Worm (Caenorhabditis elegans) whole organism, L1 larva: Measurements from ENCODE around the gene D1054.9.
A peak's percentile ranks its signal among the peaks of the same experiment; 100 is the strongest.

Source experiments
- C16A3.4 ChIP-seq: fragments of 150-350 bp; optimal IDR thresholded peaks from 2 replicates; lab custom pipeline; 2014; ENCODE audit warnings: missing biosample characterization, missing genetic modification characterization
- C34B4.2 ChIP-seq: sonication (generic microtip); optimal IDR thresholded peaks from 2 replicates; lab custom pipeline; 2017; ENCODE audit warnings: mild to moderate bottlenecking, missing genetic modification characterization, missing compliant biosample characterization
- aha-1 ChIP-seq: fragments of 150-350 bp; optimal IDR thresholded peaks from 2 replicates; lab custom pipeline; 2014; ENCODE audit warnings: missing biosample characterization, missing genetic modification characterization
- alr-1 ChIP-seq: fragments of 200-800 bp; sonication (Bioruptor generic); optimal IDR thresholded peaks from 2 replicates; lab custom pipeline; 2018; ENCODE audit warnings: borderline replicate concordance, mild to moderate bottlenecking, missing genetic modification characterization, missing compliant biosample characterization
- blmp-1 ChIP-seq: fragments of 150-350 bp; optimal IDR thresholded peaks from 2 replicates; lab custom pipeline; 2014; ENCODE audit warnings: missing biosample characterization, missing genetic modification characterization
- ceh-63 ChIP-seq: fragments of 200-800 bp; sonication (Bioruptor generic); optimal IDR thresholded peaks from 2 replicates; lab custom pipeline; 2018; ENCODE audit warnings: mild to moderate bottlenecking, missing genetic modification characterization, missing compliant biosample characterization
- ceh-8 ChIP-seq: fragments of 200-800 bp; sonication (Bioruptor generic); optimal IDR thresholded peaks from 2 replicates; lab custom pipeline; 2018; ENCODE audit warnings: mild to moderate bottlenecking, missing genetic modification characterization, moderate library complexity, missing compliant biosample characterization
- ceh-82 ChIP-seq, 3 experiments: fragments of 150-350 bp in 1 of 3; sonication (generic microtip) in 2 of 3; optimal IDR thresholded peaks; 2 replicates each; lab custom pipeline; 2014 to 2017; ENCODE audit warnings: missing biosample characterization in 3 of 3, missing genetic modification characterization in 3 of 3
- ceh-88 ChIP-seq: fragments of 200-800 bp; sonication (Bioruptor generic); IDR thresholded peaks from 2 replicates; pipeline ENCODE4 v1.3.6; 2022; ENCODE audit warnings: missing genetic modification characterization, missing compliant biosample characterization
- dpl-1 ChIP-seq, 3 experiments: fragments of 150-350 bp in 2 of 3; sonication (generic microtip) in 1 of 3; optimal IDR thresholded peaks; 2 replicates each; lab custom pipeline; 2014 to 2017; ENCODE audit warnings: missing biosample characterization in 3 of 3, missing genetic modification characterization in 3 of 3, missing genetic modification reagents in 3 of 3
- egl-13 ChIP-seq: sonication (generic microtip); optimal IDR thresholded peaks from 2 replicates; lab custom pipeline; 2016; ENCODE audit warnings: missing genotype, missing genetic modification reagents, missing genetic modification characterization, missing compliant biosample characterization
- elt-2 ChIP-seq: sonication (generic microtip); optimal IDR thresholded peaks from 2 replicates; lab custom pipeline; 2016; ENCODE audit warnings: missing genetic modification characterization, mild to moderate bottlenecking, inconsistent platforms, missing compliant biosample characterization, missing genetic modification reagents
- elt-3 ChIP-seq, 6 experiments: fragments of 150-350 bp in 1 of 6; sonication (generic microtip); optimal IDR thresholded peaks; 2 replicates each; lab custom pipeline; 2017 to 2018; ENCODE audit warnings: missing biosample characterization in 6 of 6, missing genetic modification characterization in 6 of 6, inconsistent platforms in 1 of 6
- ets-5 ChIP-seq: fragments of 200-800 bp; sonication (Bioruptor generic); IDR thresholded peaks from 2 replicates; pipeline ENCODE4 v1.3.6; 2022; ENCODE audit warnings: missing genetic modification characterization, missing compliant biosample characterization
- fkh-10 ChIP-seq: sonication (generic microtip); optimal IDR thresholded peaks from 2 replicates; lab custom pipeline; 2017; ENCODE audit warnings: missing biosample characterization, missing genetic modification reagents, missing genetic modification characterization
- fos-1 ChIP-seq: fragments of 150-350 bp; optimal IDR thresholded peaks from 2 replicates; lab custom pipeline; 2014; ENCODE audit warnings: missing biosample characterization, missing genetic modification characterization
- hlh-4 ChIP-seq: sonication (generic microtip); optimal IDR thresholded peaks from 2 replicates; lab custom pipeline; 2016; ENCODE audit warnings: mild to moderate bottlenecking, missing genetic modification characterization, missing compliant biosample characterization
- hpl-2 ChIP-seq: fragments of 150-350 bp; optimal IDR thresholded peaks from 2 replicates; lab custom pipeline; 2014; ENCODE audit warnings: missing biosample characterization, missing genetic modification reagents, missing genetic modification characterization
- lin-14 ChIP-seq: fragments of 200-800 bp; sonication (Bioruptor generic); optimal IDR thresholded peaks from 2 replicates; lab custom pipeline; 2018; ENCODE audit warnings: mild to moderate bottlenecking, missing genetic modification characterization, moderate library complexity, missing compliant biosample characterization
- lir-3 ChIP-seq: sonication (generic microtip); optimal IDR thresholded peaks from 2 replicates; lab custom pipeline; 2016; ENCODE audit warnings: mild to moderate bottlenecking, missing genetic modification characterization, moderate library complexity, missing compliant biosample characterization; ENCODE audit not compliant: poor library complexity
- mdl-1 ChIP-seq, 2 experiments: fragments of 150-350 bp; optimal IDR thresholded peaks; 2 replicates each; lab custom pipeline; 2014 to 2017; ENCODE audit warnings: missing biosample characterization in 2 of 2, missing genetic modification characterization in 2 of 2, inconsistent platforms in 1 of 2
- mep-1 ChIP-seq: fragments of 150-350 bp; optimal IDR thresholded peaks from 2 replicates; lab custom pipeline; 2014; ENCODE audit warnings: missing biosample characterization, missing genetic modification characterization
- nhr-11 ChIP-seq: fragments of 150-350 bp; optimal IDR thresholded peaks from 2 replicates; lab custom pipeline; 2014; ENCODE audit warnings: missing biosample characterization, missing genetic modification characterization
- nhr-12 ChIP-seq: sonication (generic microtip); optimal IDR thresholded peaks from 2 replicates; lab custom pipeline; 2017; ENCODE audit warnings: missing biosample characterization, missing genetic modification characterization
- nhr-28 ChIP-seq: fragments of 150-350 bp; optimal IDR thresholded peaks from 2 replicates; lab custom pipeline; 2014; ENCODE audit warnings: missing biosample characterization, missing genetic modification characterization
- nhr-71 ChIP-seq: sonication (generic microtip); optimal IDR thresholded peaks from 2 replicates; lab custom pipeline; 2016; ENCODE audit warnings: mild to moderate bottlenecking, missing genetic modification characterization, moderate library complexity, missing compliant biosample characterization
- nhr-77 ChIP-seq: fragments of 150-350 bp; optimal IDR thresholded peaks from 2 replicates; lab custom pipeline; 2014; ENCODE audit warnings: missing biosample characterization, missing genetic modification characterization
- nhr-84 ChIP-seq: sonication (generic microtip); optimal IDR thresholded peaks from 2 replicates; lab custom pipeline; 2017; ENCODE audit warnings: missing biosample characterization, missing genetic modification characterization
- snpc-4 ChIP-seq: fragments of 150-350 bp; optimal IDR thresholded peaks from 2 replicates; lab custom pipeline; 2014; ENCODE audit warnings: missing biosample characterization, missing genetic modification characterization
- sup-37 ChIP-seq: fragments of 200-800 bp; sonication (Bioruptor generic); optimal IDR thresholded peaks from 2 replicates; lab custom pipeline; 2018; ENCODE audit warnings: mild to moderate bottlenecking, missing genetic modification characterization, missing compliant biosample characterization
- swsn-7 ChIP-seq: sonication (generic microtip); optimal IDR thresholded peaks from 2 replicates; lab custom pipeline; 2016; ENCODE audit warnings: missing genetic modification characterization, missing compliant biosample characterization
- tbx-2 ChIP-seq: sonication (generic microtip); optimal IDR thresholded peaks from 2 replicates; lab custom pipeline; 2016; ENCODE audit warnings: missing genetic modification characterization, missing compliant biosample characterization
- unc-62 ChIP-seq: fragments of 150-350 bp; optimal IDR thresholded peaks from 2 replicates; lab custom pipeline; 2014; ENCODE audit warnings: missing biosample characterization, missing genetic modification reagents, missing genetic modification characterization
- unc-86 ChIP-seq: sonication (generic microtip); optimal IDR thresholded peaks from 2 replicates; lab custom pipeline; 2016; ENCODE audit warnings: missing genetic modification characterization, missing compliant biosample characterization
- zag-1 ChIP-seq: fragments of 150-350 bp; optimal IDR thresholded peaks from 2 replicates; lab custom pipeline; 2014; ENCODE audit warnings: missing biosample characterization, missing genetic modification characterization

D1054.9 gene

DNA sequence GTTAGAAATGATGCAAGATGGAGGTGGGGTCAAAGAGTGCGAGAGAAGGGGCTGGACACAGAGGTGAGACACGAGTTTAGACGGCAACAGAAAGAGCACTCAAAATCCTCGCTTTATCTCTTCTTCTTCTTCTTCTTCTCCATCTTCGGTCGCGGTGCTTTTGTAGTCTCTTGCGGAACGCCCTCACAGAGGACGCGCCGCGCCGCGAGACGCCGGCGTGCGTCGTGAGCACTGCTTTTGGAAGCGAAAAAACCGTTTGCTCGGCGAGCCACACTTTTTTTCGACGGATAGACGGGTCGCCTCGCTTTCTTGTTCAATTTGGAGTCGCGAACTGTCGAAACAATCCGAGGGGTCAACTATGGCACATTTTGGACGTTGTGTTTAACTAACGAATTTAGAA is at the start of gene D1054.9:
D1054.9 (minus strand) TSS at position 137 of the 400 bp plus-strand sequence.
- no peak for TF ChIP-seq ceh-88 (GFP tag; lab: Robert Waterston, UW)
- no peak for TF ChIP-seq swsn-7
- TF ChIP-seq nhr-28 (tag; lab: Kevin White, UChicago) = no peak

ce11 chrV:10839398-10839797 is 48.5 kb upstream of the D1054.9 start:
- peak; percentile 8 for TF ChIP-seq lin-14 (GFP tag; lab: Kevin White, UChicago)
- TF ChIP-seq mdl-1 (tag; optimal IDR thresholded peaks at IDR 0.05; lab: Kevin White, UChicago) = no peak
- TF ChIP-seq, all 84 proteins: peak for 1

DNA sequence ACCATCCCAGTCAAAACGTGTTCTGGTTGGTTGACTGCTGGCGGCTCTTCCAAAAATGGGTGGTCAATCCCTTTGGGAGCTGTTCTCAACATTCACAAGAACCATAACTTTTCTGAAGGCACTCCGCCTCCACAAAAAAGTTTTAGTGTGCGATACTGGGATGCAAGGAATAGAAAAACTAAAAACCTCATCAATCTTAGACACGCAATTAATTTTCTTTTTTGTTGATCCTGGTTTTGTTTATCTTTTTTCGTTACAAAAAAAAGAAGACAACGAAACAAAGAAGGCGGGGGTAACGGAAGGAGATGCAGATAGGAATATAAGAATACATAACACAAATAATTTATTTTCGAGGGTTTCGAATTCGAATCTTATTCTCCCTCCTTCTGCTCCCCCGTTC is 47.3 kb upstream of the D1054.9 start:
- TF ChIP-seq lin-14 (GFP tag; lab: Kevin White, UChicago) = peak; percentile 27
- TF ChIP-seq nhr-71 (tag; lab: Kevin White, UChicago) = no peak

- peak; percentile 8 for TF ChIP-seq mep-1 (tag; lab: Kevin White, UChicago)
- no peak for TF ChIP-seq elt-2 (tag; lab: Kevin White, UChicago)
- no peak for TF ChIP-seq alr-1 (tag; lab: Kevin White, UChicago)
- TF ChIP-seq blmp-1 = no peak
- TF ChIP-seq ets-5 (GFP tag; lab: Robert Waterston, UW) = no peak
- peak; percentile 62 for TF ChIP-seq lin-14 (GFP tag; lab: Kevin White, UChicago)
- TF ChIP-seq fkh-10 (GFP tag; lab: Kevin White, UChicago) = peak; percentile 15
- TF ChIP-seq nhr-84 (tag; lab: Kevin White, UChicago) = no peak
Measured at ce11 chrV:10834682-10835219, 43.9 kb upstream of the D1054.9 start.

ce11 chrV:10832862-10833261 is 42.0 kb upstream of the D1054.9 start:
- no peak for TF ChIP-seq lir-3 (tag; lab: Kevin White, UChicago)
- TF ChIP-seq zag-1 = no peak
- no peak for TF ChIP-seq nhr-12 (tag; lab: Kevin White, UChicago)
- no peak for TF ChIP-seq C34B4.2 (tag; lab: Kevin White, UChicago)
- no peak for TF ChIP-seq ceh-82 (tag; optimal IDR thresholded peaks at IDR 0.05; lab: Kevin White, UChicago)
- no peak for TF ChIP-seq C16A3.4 (tag; lab: Kevin White, UChicago)
- TF ChIP-seq egl-13 (tag; lab: Kevin White, UChicago) = no peak
- no peak for TF ChIP-seq ceh-63 (GFP tag; lab: Kevin White, UChicago)
- no peak for TF ChIP-seq nhr-11 (tag; lab: Kevin White, UChicago)
- TF ChIP-seq mep-1 (tag; lab: Kevin White, UChicago) = no peak

DNA sequence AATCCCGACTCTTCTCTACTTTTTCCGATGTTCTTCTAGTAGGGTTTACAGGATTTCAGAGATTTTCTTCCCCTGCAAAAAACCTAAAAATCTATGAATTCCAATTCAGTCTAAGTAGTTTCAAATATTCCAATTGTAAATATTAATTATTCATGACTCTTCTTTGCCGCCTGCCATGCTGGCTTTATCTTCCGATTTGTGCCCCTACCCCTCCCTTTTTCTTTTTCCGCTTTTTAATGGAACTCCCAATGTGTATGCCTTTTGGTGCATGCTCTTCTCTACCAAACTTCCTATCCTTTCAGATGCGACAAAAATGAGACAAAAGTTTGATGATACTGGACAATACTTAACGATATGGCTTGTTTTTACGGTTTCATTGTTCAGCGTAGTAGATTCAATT is 33.9 kb upstream of the D1054.9 start, which contains the start of gene nrx-1:
nrx-1 (plus strand) TSS at position 301 of the 400 bp plus-strand sequence.
- no peak for TF ChIP-seq sup-37 (GFP tag; lab: Kevin White, UChicago)
- TF ChIP-seq hpl-2 = no peak
- TF ChIP-seq lin-14 (GFP tag; lab: Kevin White, UChicago) = no peak
- no peak for TF ChIP-seq unc-62
- no peak for TF ChIP-seq unc-86 (tag; lab: Kevin White, UChicago)
- TF ChIP-seq snpc-4 (tag; lab: Kevin White, UChicago) = no peak
- TF ChIP-seq ceh-8 (GFP tag; lab: Kevin White, UChicago) = no peak
- no peak for TF ChIP-seq tbx-2

DNA sequence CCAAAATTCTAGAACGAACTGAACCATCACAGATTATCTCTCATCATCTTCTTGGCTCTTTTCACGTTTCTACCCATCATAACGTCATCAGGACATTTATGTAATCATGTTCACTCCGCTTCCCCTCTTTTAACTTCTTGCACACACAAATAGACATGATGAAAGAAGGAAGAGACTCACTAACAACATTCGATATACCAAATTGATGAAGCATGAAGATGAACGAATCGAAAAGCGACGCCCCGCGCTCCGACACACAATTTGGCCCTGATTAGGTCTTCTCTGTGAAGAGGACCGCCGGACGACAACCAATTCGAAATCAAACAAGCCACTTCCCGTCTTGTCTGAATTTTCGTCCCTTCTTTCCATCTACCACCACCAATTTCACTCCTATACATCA is 27.6 kb upstream of the D1054.9 start:
- TF ChIP-seq nhr-77 (tag; lab: Kevin White, UChicago) = no peak
- TF ChIP-seq lin-14 (GFP tag; lab: Kevin White, UChicago) = peak; percentile 52
- TF ChIP-seq hlh-4 (tag; lab: Kevin White, UChicago) = no peak
- TF ChIP-seq fos-1 = no peak
- no peak for TF ChIP-seq dpl-1 (GFP tag; optimal IDR thresholded peaks at IDR 0.05; lab: Kevin White, UChicago)
- TF ChIP-seq elt-3 (tag; optimal IDR thresholded peaks at IDR 0.05; lab: Kevin White, UChicago) = no peak
- no peak for TF ChIP-seq aha-1
